Worm (Caenorhabditis elegans): ENCODE results near the gene cex-1.

The cex-1 gene

DNA sequence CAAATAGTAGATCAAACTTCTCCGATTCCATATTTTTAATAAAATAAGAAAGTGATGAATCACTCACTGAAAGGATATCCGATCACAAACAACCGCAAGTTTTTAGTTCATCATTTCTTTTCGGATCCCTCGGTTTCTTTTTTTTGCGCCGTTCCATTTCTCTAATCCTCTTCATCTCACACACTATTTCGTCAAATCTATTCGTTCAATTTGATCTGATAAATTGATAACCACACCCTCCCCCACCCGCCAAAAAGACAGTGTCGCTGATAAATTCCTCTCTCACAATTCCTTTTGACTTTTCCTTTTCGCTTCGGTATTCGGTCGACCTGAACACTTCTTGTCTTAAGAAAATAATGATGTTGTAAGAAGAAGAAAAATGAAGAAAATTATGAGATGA is 12.1 kb downstream of the cex-1 start:
- no peak for TF ChIP-seq W03F9.2 (tag; optimal IDR thresholded peaks at IDR 0.05)
- no peak for TF ChIP-seq him-1 (tag; optimal IDR thresholded peaks at IDR 0.05)
- TF ChIP-seq dao-5 (tag; optimal IDR thresholded peaks at IDR 0.05) = no peak

DNA sequence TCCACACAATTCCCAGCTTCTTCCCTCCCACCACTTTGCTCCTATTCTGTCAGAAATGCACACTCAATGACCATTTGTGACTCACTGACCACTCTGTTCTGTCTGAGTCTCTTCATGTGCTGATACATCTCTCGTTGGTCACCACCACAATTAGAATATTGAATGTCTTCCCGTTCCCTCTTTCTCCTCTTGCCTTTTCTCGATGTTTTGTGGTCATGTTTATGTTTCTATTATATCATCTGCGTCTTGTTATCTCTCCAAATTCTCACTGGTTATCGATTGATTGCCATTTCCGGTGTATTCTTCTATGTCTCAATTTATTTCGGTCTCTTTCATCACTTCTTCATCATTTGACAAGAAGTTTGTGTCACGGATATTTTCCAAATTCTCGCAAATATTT is 13.4 kb downstream of the cex-1 start:
- TF ChIP-seq W03F9.2 (tag; optimal IDR thresholded peaks at IDR 0.05) = no peak
- TF ChIP-seq dao-5 (tag; optimal IDR thresholded peaks at IDR 0.05) = no peak
- no peak for TF ChIP-seq him-1 (tag; optimal IDR thresholded peaks at IDR 0.05)

DNA sequence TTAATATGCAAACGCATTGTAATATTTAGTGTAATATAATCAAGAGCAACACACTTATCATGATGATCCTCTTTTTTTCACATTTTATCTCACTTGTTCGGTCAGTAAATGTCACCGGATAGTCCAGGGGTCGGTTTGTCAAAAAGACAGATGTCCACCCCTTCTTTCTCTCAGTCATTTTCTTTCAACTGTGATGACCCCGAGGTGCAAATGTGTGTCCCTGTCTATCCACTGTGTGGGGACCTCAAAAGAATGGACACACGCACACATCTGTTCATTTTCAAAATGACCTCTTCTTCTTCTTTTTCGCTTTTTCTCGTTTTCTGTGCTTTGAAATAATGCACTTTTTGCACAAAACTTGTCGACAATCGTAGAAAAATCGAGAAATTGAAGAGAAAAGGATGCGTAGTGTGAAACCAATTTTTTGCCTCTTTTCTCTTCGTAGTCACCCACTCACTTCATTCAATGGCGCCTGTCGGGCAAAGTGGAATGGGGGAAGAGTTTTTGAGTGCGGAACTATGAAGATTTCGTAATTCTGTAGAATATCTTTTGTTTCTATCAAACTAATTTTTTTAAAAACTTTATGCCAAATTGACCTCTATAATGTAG is 16.3 kb downstream of the cex-1 start:
- TF ChIP-seq him-1 (tag; optimal IDR thresholded peaks at IDR 0.05) = no peak
- no peak for TF ChIP-seq dao-5 (tag; optimal IDR thresholded peaks at IDR 0.05)
- TF ChIP-seq W03F9.2 (tag; optimal IDR thresholded peaks at IDR 0.05) = no peak

DNA sequence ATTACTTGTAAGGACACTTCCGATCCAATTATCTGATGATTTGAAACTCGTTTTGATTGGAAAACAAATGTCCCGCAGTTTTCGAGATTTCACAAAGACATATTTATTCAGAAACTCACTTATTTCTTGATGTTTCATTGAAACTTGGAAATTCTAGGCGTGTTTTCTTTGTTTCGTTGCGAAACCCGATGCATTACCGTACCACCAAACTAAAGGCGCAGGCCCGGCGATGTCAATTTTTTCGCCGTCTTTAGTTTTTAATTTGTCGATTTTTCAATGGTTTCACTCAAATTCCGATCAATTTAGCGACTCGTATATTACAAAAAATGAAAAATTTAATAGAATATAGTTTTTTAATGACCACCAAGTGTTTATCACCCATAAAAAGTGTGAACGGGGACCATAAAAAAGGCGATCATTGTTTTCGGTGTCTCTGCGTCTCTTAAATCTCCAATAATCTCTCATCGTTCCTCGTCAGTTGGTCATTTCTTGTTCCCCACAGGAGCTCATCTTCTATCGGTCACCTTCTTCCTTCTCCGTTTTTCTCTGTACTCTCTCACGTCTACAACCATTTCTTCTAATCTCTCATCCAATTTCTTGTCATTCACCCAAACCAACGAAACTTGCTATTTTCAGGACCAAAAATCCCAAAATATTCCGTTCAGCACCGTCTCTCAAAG is 18.4 kb downstream of the cex-1 start, which contains the start of gene clr-1:
clr-1 (plus strand) TSS at position 630 of the 680 bp plus-strand sequence.
- TF ChIP-seq dao-5 (tag; optimal IDR thresholded peaks at IDR 0.05) (no peak), him-1 (tag; optimal IDR thresholded peaks at IDR 0.05) (no peak), W03F9.2 (tag; optimal IDR thresholded peaks at IDR 0.05) (no peak)

DNA sequence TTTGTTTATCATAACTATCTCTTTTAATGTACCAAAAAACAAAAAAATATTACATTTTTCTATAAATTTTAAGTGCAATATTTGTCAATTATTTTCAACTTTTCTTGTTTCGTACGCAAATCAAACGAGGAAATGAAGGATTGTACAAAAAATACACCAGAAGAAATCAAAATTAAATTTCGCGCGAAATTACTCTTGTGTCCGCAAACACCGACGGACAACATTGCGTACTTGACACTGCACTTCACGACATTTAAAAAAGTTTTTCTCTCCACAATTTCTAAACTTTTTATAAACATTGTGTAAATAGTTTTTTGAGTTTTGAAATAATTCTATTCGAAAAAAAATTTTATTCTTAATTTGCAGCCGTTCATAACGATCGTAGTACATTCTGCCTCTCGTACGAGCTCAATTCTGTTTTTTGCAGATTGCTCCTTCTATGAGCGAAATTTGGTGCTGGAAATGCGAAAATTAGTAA is 26.5 kb downstream of the cex-1 start, which contains the start of gene mrps-16:
mrps-16 (plus strand) TSS at position 428 of the 478 bp plus-strand sequence.
- TF ChIP-seq W03F9.2 (tag; optimal IDR thresholded peaks at IDR 0.05) (peak; percentile 58), him-1 (tag; optimal IDR thresholded peaks at IDR 0.05) (no peak)

DNA sequence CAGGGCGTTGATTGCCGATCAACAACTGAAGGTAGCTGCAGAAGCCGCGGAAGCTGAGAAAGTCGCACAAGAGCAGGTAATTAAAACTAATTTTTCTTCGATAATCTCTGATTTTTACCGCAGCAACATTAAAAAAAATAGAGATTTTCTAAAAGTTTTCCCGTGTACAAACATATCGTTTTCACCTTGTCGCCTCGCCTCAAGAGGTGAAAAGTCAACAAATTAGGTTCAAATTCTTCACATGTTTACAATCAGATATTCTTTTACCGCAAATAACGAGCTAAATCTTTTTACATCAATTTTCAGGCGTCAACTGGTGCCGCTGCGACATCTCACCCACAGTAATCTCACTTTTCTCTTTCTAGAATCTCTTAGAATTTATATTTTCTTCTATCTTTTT is 27.5 kb downstream of the cex-1 start, which contains the start of gene ilcr-2:
ilcr-2 (plus strand) TSS at position 301 of the 400 bp plus-strand sequence.
- TF ChIP-seq W03F9.2 (tag; optimal IDR thresholded peaks at IDR 0.05) (no peak), dao-5 (tag; optimal IDR thresholded peaks at IDR 0.05) (no peak), him-1 (tag; optimal IDR thresholded peaks at IDR 0.05) (no peak)

DNA sequence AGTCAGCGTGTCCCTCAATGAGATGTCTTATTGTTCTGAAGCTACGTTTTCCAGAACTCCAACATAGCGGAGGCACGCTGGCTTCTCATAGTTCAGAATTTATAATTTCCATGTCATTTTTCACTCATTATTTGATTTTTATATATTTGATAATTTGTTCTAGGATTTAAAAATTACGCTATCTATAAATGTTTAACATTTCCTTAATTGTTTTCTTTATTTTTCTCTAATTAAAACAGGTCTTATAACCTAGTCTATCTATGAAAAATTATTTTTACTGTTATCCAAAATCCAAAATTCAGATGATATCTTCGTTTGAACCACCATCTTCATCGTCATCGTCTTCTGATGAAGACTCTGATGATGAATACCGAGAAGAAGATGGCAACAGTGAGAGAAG is 30.8 kb downstream of the cex-1 start, which contains the start of gene F56D1.1:
F56D1.1 (plus strand) TSS at position 301 of the 400 bp plus-strand sequence.
- TF ChIP-seq W03F9.2 (tag; optimal IDR thresholded peaks at IDR 0.05) (no peak), dao-5 (tag; optimal IDR thresholded peaks at IDR 0.05) (no peak), him-1 (tag; optimal IDR thresholded peaks at IDR 0.05) (no peak)

DNA sequence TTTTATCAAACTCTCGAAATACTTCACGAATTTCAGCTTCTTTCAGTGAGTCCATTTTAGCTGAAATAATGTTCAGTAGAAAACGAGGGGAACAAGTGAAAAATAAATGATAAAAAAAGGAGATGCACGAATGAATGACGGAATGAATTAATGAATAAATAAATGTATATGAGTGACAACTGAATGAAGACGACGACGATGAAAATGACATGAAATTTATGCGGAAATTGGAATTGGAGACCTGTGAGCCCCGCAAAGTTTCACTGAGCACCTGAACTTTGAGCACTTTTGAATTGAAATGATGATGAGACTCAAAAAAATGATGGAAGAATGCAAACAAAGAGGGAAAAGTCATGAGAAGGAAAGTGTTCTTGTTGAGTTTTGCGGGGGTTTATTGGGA is 34.5 kb downstream of the cex-1 start, which contains the start of gene cal-8:
cal-8 (minus strand) TSS at position 60 of the 400 bp plus-strand sequence.
- TF ChIP-seq W03F9.2 (tag; optimal IDR thresholded peaks at IDR 0.05) (no peak), dao-5 (tag; optimal IDR thresholded peaks at IDR 0.05) (no peak), him-1 (tag; optimal IDR thresholded peaks at IDR 0.05) (no peak)

DNA sequence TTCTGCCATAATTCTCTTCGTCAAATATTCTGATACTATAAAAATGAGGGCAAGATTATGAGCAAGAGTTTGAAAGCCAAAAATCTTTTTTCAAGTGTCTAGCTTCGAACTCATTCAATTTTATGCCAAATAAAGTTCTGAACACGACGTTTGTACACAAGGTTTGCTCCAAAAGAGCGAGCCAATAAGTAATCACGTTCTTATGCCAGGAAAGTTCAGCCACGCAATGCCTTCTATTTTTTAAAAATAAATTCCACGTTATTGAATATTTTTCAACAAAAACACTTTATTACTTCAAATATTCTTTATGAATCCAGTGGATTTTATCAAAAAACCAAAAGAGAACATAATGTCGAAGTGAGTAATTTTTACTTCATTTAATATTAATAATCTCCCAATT is 40.4 kb downstream of the cex-1 start, which contains the start of gene nep-5:
nep-5 (plus strand) TSS at position 301 of the 400 bp plus-strand sequence.
- TF ChIP-seq W03F9.2 (tag; optimal IDR thresholded peaks at IDR 0.05) (no peak), him-1 (tag; optimal IDR thresholded peaks at IDR 0.05) (no peak), dao-5 (tag; optimal IDR thresholded peaks at IDR 0.05) (no peak)

DNA sequence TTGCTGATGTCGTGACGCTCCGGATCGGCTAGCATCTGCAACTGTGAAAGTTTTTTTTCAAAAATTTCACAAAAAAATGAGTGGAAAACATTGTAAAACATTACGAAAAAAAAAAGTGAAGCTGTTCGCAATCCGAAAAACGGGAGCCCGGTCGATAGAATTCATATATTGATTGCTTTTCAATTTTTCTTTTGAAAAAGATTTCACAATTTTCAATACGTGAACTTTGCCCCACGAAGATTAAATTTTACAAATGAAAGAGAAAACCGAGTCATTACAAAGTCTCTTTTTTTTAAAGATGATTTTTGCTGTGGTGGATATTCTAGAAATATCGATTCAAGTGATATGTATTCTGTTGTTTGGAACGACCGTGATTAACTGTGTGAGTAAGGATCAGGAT is 46.9 kb downstream of the cex-1 start, which contains the start of gene F12A10.6:
F12A10.6 (minus strand) TSS at position 101 of the 400 bp plus-strand sequence.
- TF ChIP-seq him-1 (tag; optimal IDR thresholded peaks at IDR 0.05) = no peak
- no peak for TF ChIP-seq dao-5 (tag; optimal IDR thresholded peaks at IDR 0.05)
- no peak for TF ChIP-seq W03F9.2 (tag; optimal IDR thresholded peaks at IDR 0.05)

DNA sequence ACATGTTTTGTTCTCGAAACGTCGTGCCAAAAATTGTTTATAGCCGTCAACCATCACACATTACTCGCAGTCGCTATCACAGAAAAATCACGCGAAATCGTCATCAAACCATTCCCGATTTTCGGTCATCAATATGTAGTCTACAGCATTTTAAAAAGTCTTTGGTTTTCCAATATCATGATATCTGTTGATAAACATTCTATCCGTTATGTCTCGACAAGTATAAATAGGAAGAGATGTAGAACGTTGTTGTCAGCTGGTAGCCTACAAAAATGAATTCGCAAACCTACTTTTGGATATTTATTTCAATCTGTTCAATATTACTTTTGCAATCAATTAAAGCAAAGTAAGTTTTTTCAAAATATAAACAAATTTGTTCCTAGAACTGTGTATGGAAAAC is 48.9 kb downstream of the cex-1 start, which contains the start of gene F12A10.1:
F12A10.1 (plus strand) TSS at position 166 of the 400 bp plus-strand sequence.
- TF ChIP-seq W03F9.2 (tag; optimal IDR thresholded peaks at IDR 0.05) = no peak
- no peak for TF ChIP-seq dao-5 (tag; optimal IDR thresholded peaks at IDR 0.05)
- TF ChIP-seq him-1 (tag; optimal IDR thresholded peaks at IDR 0.05) = no peak

DNA sequence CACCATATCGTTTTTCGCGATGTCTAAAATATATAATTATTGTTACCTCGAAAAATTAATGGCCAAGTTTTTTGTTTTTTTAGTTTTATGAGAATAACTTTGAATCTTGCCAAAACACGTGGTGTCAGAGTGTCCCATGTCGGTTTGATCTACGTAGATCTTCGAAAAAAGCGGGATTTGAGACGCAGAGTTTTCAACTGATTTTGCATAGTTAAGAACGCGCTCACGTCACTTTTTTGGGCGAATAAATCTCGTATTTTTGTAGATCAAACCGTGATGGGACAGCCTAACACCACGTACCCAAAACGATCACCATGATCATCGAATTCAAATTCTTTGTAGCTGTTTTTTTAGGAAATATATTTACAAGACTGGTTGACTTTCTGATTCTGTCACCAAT is 50.1 kb downstream of the cex-1 start:
- no peak for TF ChIP-seq dao-5 (tag; optimal IDR thresholded peaks at IDR 0.05)
- no peak for TF ChIP-seq W03F9.2 (tag; optimal IDR thresholded peaks at IDR 0.05)
- no peak for TF ChIP-seq him-1 (tag; optimal IDR thresholded peaks at IDR 0.05)
